Fruit fly (Drosophila melanogaster) whole organism, embryonic: Measurements from ENCODE around the gene CG6790.

Experiments
- Ada2b ChIP-seq: fragments of 200-800 bp; sonication (Bioruptor generic); IDR thresholded peaks from 2 replicates; pipeline ENCODE4 v1.3.6; 2022; ENCODE audit warnings: missing biosample characterization, missing genetic modification characterization
- Atf3 ChIP-seq: fragments of 200-800 bp; sonication (Bioruptor generic); optimal IDR thresholded peaks from 3 replicates; lab custom pipeline; 2016; ENCODE audit warnings: missing biosample characterization, missing genetic modification characterization
- Bgb ChIP-seq: fragments of 200-800 bp; sonication (Bioruptor generic); IDR thresholded peaks from 2 replicates; pipeline ENCODE4 v1.3.6; 2022; ENCODE audit warnings: missing biosample characterization, missing genetic modification characterization; ENCODE audit not compliant: partially characterized antibody
- CG10209 ChIP-seq: fragments of 200-800 bp; sonication (Bioruptor generic); optimal IDR thresholded peaks from 3 replicates; lab custom pipeline; 2017; ENCODE audit warnings: missing biosample characterization, mild to moderate bottlenecking, missing genetic modification characterization, missing genetic modification reagents
- CG1024 ChIP-seq: fragments of 200-800 bp; sonication (Bioruptor generic); IDR thresholded peaks from 2 replicates; pipeline ENCODE4 v1.3.6; 2022; ENCODE audit warnings: missing biosample characterization, missing genetic modification characterization
- CG1233 ChIP-seq: fragments of 200-800 bp; sonication (Bioruptor generic); optimal IDR thresholded peaks from 4 replicates; lab custom pipeline; 2018; ENCODE audit warnings: missing biosample characterization, mild to moderate bottlenecking, missing genetic modification characterization
- CG12659 ChIP-seq: fragments of 200-800 bp; sonication (Bioruptor generic); optimal IDR thresholded peaks from 3 replicates; lab custom pipeline; 2017; ENCODE audit warnings: mild to moderate bottlenecking, missing biosample characterization, missing genetic modification reagents, missing genetic modification characterization
- CG13296 ChIP-seq: fragments of 200-800 bp; sonication (Bioruptor generic); optimal IDR thresholded peaks from 3 replicates; lab custom pipeline; 2018; ENCODE audit warnings: missing biosample characterization, mild to moderate bottlenecking, missing genetic modification characterization
- CG15601 ChIP-seq: fragments of 200-800 bp; sonication (Bioruptor generic); optimal IDR thresholded peaks from 3 replicates; lab custom pipeline; 2019; ENCODE audit warnings: missing biosample characterization, mild to moderate bottlenecking, missing genetic modification characterization, moderate library complexity
- CG16813 ChIP-seq: fragments of 200-800 bp; sonication (Bioruptor generic); IDR thresholded peaks from 3 replicates; pipeline ENCODE4 v1.3.6; 2022; ENCODE audit warnings: missing biosample characterization, missing genetic modification characterization; ENCODE audit not compliant: partially characterized antibody
- CG18262 ChIP-seq: fragments of 200-800 bp; optimal IDR thresholded peaks from 3 replicates; lab custom pipeline; 2019; ENCODE audit warnings: missing biosample characterization, mild to moderate bottlenecking, missing genetic modification characterization, moderate library complexity
- CG2129 ChIP-seq: fragments of 200-800 bp; sonication (Bioruptor generic); IDR thresholded peaks from 2 replicates; pipeline ENCODE4 v1.3.6; 2022; ENCODE audit warnings: missing biosample characterization, missing genetic modification characterization; ENCODE audit not compliant: partially characterized antibody
- CG34224 ChIP-seq: fragments of 200-800 bp; sonication (Bioruptor generic); IDR thresholded peaks from 3 replicates; pipeline ENCODE4 v1.3.6; 2022; ENCODE audit warnings: missing biosample characterization, missing genetic modification characterization; ENCODE audit not compliant: partially characterized antibody
- CG4282 ChIP-seq: fragments of 200-800 bp; sonication (Bioruptor generic); optimal IDR thresholded peaks from 2 replicates; lab custom pipeline; 2016; ENCODE audit warnings: missing biosample characterization, missing genetic modification characterization
- CG6791 ChIP-seq: fragments of 200-800 bp; sonication (Bioruptor generic); IDR thresholded peaks from 3 replicates; pipeline ENCODE4 v1.3.6; 2022; ENCODE audit warnings: missing biosample characterization, missing genetic modification characterization; ENCODE audit not compliant: partially characterized antibody
- CG7372 ChIP-seq: fragments of 200-800 bp; sonication (Bioruptor generic); IDR thresholded peaks from 2 replicates; pipeline ENCODE4 v1.3.6; 2022; ENCODE audit warnings: missing biosample characterization, missing genetic modification characterization
- CG7556 ChIP-seq: fragments of 200-800 bp; sonication (Bioruptor generic); optimal IDR thresholded peaks from 2 replicates; lab custom pipeline; 2017; ENCODE audit warnings: missing biosample characterization, mild to moderate bottlenecking, missing genetic modification characterization
- CG7839 ChIP-seq: fragments of 200-800 bp; sonication (Bioruptor generic); optimal IDR thresholded peaks from 3 replicates; lab custom pipeline; 2018; ENCODE audit warnings: missing biosample characterization, mild to moderate bottlenecking, missing genetic modification characterization, moderate library complexity
- CG7928 ChIP-seq: fragments of 200-800 bp; sonication (Bioruptor generic); optimal IDR thresholded peaks from 2 replicates; lab custom pipeline; 2017; ENCODE audit warnings: missing biosample characterization, mild to moderate bottlenecking, missing genetic modification characterization
- CG8388 ChIP-seq: fragments of 200-800 bp; sonication (Bioruptor generic); optimal IDR thresholded peaks from 2 replicates; lab custom pipeline; 2019; ENCODE audit warnings: missing biosample characterization, mild to moderate bottlenecking, missing genetic modification characterization, moderate library complexity
- D ChIP-seq, 2 experiments: fragments of 200-800 bp in 1 of 2; fragments of >200 bp in 1 of 2; sonication (Bioruptor generic) in 1 of 2; optimal IDR thresholded peaks; 2 replicates in 1 of 2; 3 replicates in 1 of 2; lab custom pipeline; 2017; ENCODE audit warnings: mild to moderate bottlenecking in 1 of 2, missing biosample characterization in 1 of 2, missing genetic modification characterization in 1 of 2, missing genetic modification reagents in 1 of 2
- Drgx ChIP-seq: fragments of 200-800 bp; sonication (Bioruptor generic); IDR thresholded peaks from 2 replicates; pipeline ENCODE4 v1.3.6; 2022; ENCODE audit warnings: missing biosample characterization, missing genetic modification characterization
- Fer3 ChIP-seq: fragments of 200-800 bp; sonication (Bioruptor generic); optimal IDR thresholded peaks from 2 replicates; lab custom pipeline; 2018; ENCODE audit warnings: missing biosample characterization, mild to moderate bottlenecking, missing genetic modification characterization, moderate library complexity
- HHEX ChIP-seq: fragments of 200-800 bp; sonication (Bioruptor generic); optimal IDR thresholded peaks from 3 replicates; lab custom pipeline; 2017; ENCODE audit warnings: missing biosample characterization, mild to moderate bottlenecking, missing genetic modification characterization, missing genetic modification reagents
- Hand ChIP-seq: fragments of 200-800 bp; sonication (Bioruptor generic); optimal IDR thresholded peaks from 2 replicates; lab custom pipeline; 2017; ENCODE audit warnings: mild to moderate bottlenecking, missing biosample characterization, missing genetic modification reagents, missing genetic modification characterization
- NK7.1 ChIP-seq: fragments of 200-800 bp; sonication (Bioruptor generic); optimal IDR thresholded peaks from 3 replicates; lab custom pipeline; 2016; ENCODE audit warnings: missing biosample characterization, missing genetic modification characterization
- Oli ChIP-seq: fragments of 200-800 bp; sonication (Bioruptor generic); optimal IDR thresholded peaks from 2 replicates; lab custom pipeline; 2018; ENCODE audit warnings: missing biosample characterization, mild to moderate bottlenecking, missing genetic modification characterization, moderate library complexity
- Side ChIP-seq: fragments of 200-800 bp; sonication (Bioruptor generic); optimal IDR thresholded peaks from 2 replicates; lab custom pipeline; 2016; ENCODE audit warnings: missing biosample characterization, missing genetic modification characterization
- Stat92E ChIP-seq, 3 experiments: fragments of >200 bp in 2 of 3; fragments of 200-800 bp in 1 of 3; sonication (Bioruptor generic) in 1 of 3; optimal IDR thresholded peaks; 2 replicates each; lab custom pipeline; 2017 to 2019; ENCODE audit warnings: missing biosample characterization in 3 of 3, missing genetic modification characterization in 3 of 3, mild to moderate bottlenecking in 1 of 3, moderate library complexity in 1 of 3
- Usf ChIP-seq: fragments of 200-800 bp; sonication (Bioruptor generic); optimal IDR thresholded peaks from 2 replicates; lab custom pipeline; 2017; ENCODE audit warnings: missing genotype, missing biosample characterization, missing genetic modification characterization
- cas ChIP-seq: fragments of 200-800 bp; sonication (Bioruptor generic); IDR thresholded peaks from 2 replicates; pipeline ENCODE4 v1.3.6; 2022; ENCODE audit warnings: missing biosample characterization, missing genetic modification characterization
- chif ChIP-seq, 2 experiments: fragments of 200-800 bp; sonication (Bioruptor generic); optimal IDR thresholded peaks; 3 replicates each; lab custom pipeline; 2016; ENCODE audit warnings: missing biosample characterization in 2 of 2, missing genetic modification characterization in 2 of 2
- chm ChIP-seq: fragments of 200-800 bp; sonication (Bioruptor generic); IDR thresholded peaks from 2 replicates; pipeline ENCODE4 v1.3.6; 2022; ENCODE audit warnings: missing biosample characterization, missing genetic modification characterization
- crol ChIP-seq: fragments of 200-800 bp; sonication (Bioruptor generic); IDR thresholded peaks from 2 replicates; pipeline ENCODE4 v1.3.6; 2022; ENCODE audit warnings: missing biosample characterization, missing genetic modification characterization
- dmrt11E ChIP-seq: fragments of 200-800 bp; sonication (Bioruptor generic); optimal IDR thresholded peaks from 3 replicates; lab custom pipeline; 2018; ENCODE audit warnings: missing biosample characterization, mild to moderate bottlenecking, missing genetic modification characterization, moderate library complexity
- dysf ChIP-seq: fragments of 200-800 bp; sonication (Bioruptor generic); IDR thresholded peaks from 3 replicates; pipeline ENCODE4 v1.3.6; 2022; ENCODE audit warnings: missing biosample characterization, missing genetic modification characterization
- ftz-f1 ChIP-seq: fragments of 200-800 bp; sonication (Bioruptor generic); optimal IDR thresholded peaks from 2 replicates; lab custom pipeline; 2016; ENCODE audit warnings: missing biosample characterization, missing genetic modification characterization
- jigr1 ChIP-seq: fragments of 200-800 bp; sonication (Bioruptor generic); IDR thresholded peaks from 3 replicates; pipeline ENCODE4 v1.3.6; 2022; ENCODE audit warnings: missing biosample characterization, missing genetic modification characterization
- kah ChIP-seq: fragments of 200-800 bp; sonication (Bioruptor generic); optimal IDR thresholded peaks from 2 replicates; lab custom pipeline; 2018; ENCODE audit warnings: missing biosample characterization, mild to moderate bottlenecking, missing genetic modification characterization
- lilli ChIP-seq: fragments of 200-800 bp; sonication (Bioruptor generic); optimal IDR thresholded peaks from 3 replicates; lab custom pipeline; 2016; ENCODE audit warnings: missing biosample characterization, missing genetic modification characterization
- nerfin-1 ChIP-seq: fragments of 200-800 bp; sonication (Bioruptor generic); optimal IDR thresholded peaks from 3 replicates; lab custom pipeline; 2019; ENCODE audit warnings: missing biosample characterization, mild to moderate bottlenecking, missing genetic modification characterization, moderate library complexity
- onecut ChIP-seq: fragments of 200-800 bp; sonication (Bioruptor generic); IDR thresholded peaks from 2 replicates; pipeline ENCODE4 v1.3.6; 2022; ENCODE audit warnings: missing biosample characterization, missing genetic modification characterization
- pan ChIP-seq, 4 experiments: fragments of >200 bp in 3 of 4; fragments of 200-800 bp in 1 of 4; sonication (Bioruptor generic) in 1 of 4; optimal IDR thresholded peaks in 3 of 4; IDR thresholded peaks in 1 of 4; 2 replicates each; pipeline versions ENCODE4 v1.3.6 to Lab custom; 2017 to 2022; ENCODE audit warnings: missing biosample characterization in 2 of 4, missing genetic modification characterization in 2 of 4, mixed read lengths in 1 of 4
- repo ChIP-seq: fragments of 200-800 bp; sonication (Bioruptor generic); optimal IDR thresholded peaks from 2 replicates; lab custom pipeline; 2016; ENCODE audit warnings: missing biosample characterization, missing genetic modification characterization
- run ChIP-seq: fragments of 200-800 bp; sonication (Bioruptor generic); optimal IDR thresholded peaks from 3 replicates; lab custom pipeline; 2018; ENCODE audit warnings: missing biosample characterization, mild to moderate bottlenecking, missing genetic modification characterization
- sens ChIP-seq: fragments of 200-800 bp; sonication (Bioruptor generic); peaks from one replicate; lab custom pipeline; 2016; ENCODE audit warnings: missing biosample characterization, missing genetic modification characterization
- twi ChIP-seq: fragments of 200-800 bp; optimal IDR thresholded peaks from 2 replicates; lab custom pipeline; 2019; ENCODE audit warnings: missing biosample characterization, mild to moderate bottlenecking, missing genetic modification characterization, moderate library complexity
- zen ChIP-seq: fragments of 200-800 bp; sonication (Bioruptor generic); optimal IDR thresholded peaks from 3 replicates; lab custom pipeline; 2018; ENCODE audit warnings: missing biosample characterization, mild to moderate bottlenecking, missing genetic modification characterization, moderate library complexity
- zfh1 ChIP-seq: fragments of 200-800 bp; sonication (Bioruptor generic); IDR thresholded peaks from 3 replicates; pipeline ENCODE4 v1.3.6; 2022; ENCODE audit warnings: missing biosample characterization, missing genetic modification characterization

CG6790 gene

dm6 chr3R:11618879-11619278 is 40.3 kb upstream of the CG6790 start:
- TF ChIP-seq CG13296 (GFP tag; lab: Kevin White, UChicago) = no peak
- no peak for TF ChIP-seq Usf (GFP tag; lab: Kevin White, UChicago)
- no peak for TF ChIP-seq run
- TF ChIP-seq CG7928 (GFP tag; lab: Kevin White, UChicago) = no peak
- no peak for TF ChIP-seq repo (GFP tag; lab: Kevin White, UChicago)
- no peak for TF ChIP-seq CG7839 (tag; lab: Kevin White, UChicago)
- peak; percentile 43; the same call in 1 of the 3 replicates for TF ChIP-seq CG6791
- TF ChIP-seq Atf3 (GFP tag; lab: Kevin White, UChicago) = no peak
- peak; percentile 72 for TF ChIP-seq crol
- no peak for TF ChIP-seq Stat92E (GFP tag; optimal IDR thresholded peaks at IDR 0.05; lab: Kevin White, UChicago)
- no peak for TF ChIP-seq CG4282 (GFP tag; lab: Kevin White, UChicago)
- no peak for TF ChIP-seq CG15601 (tag; lab: Kevin White, UChicago)
- peak; percentile 72 for TF ChIP-seq nerfin-1 (tag; lab: Kevin White, UChicago)
- no peak for TF ChIP-seq CG7372 (GFP tag; lab: Robert Waterston, UW)
- no peak for TF ChIP-seq Ada2b (GFP tag; lab: Robert Waterston, UW)
- TF ChIP-seq sens (GFP tag; lab: Kevin White, UChicago) = peak; percentile 75
- TF ChIP-seq onecut = no peak
- peak; percentile 40 for TF ChIP-seq twi (tag; lab: Kevin White, UChicago)
- TF ChIP-seq D (optimal IDR thresholded peaks at IDR 0.05; lab: Kevin White, UChicago) = peak; percentile 17
- no peak for TF ChIP-seq D (GFP tag; optimal IDR thresholded peaks at IDR 0.05; lab: Kevin White, UChicago)
- no peak for TF ChIP-seq cas
- TF ChIP-seq HHEX (GFP tag; lab: Kevin White, UChicago) = no peak
- TF ChIP-seq CG2129 (GFP tag; lab: Robert Waterston, UW) = no peak
- TF ChIP-seq Oli (tag; lab: Kevin White, UChicago) = no peak
- TF ChIP-seq Side (GFP tag; lab: Kevin White, UChicago) = no peak
- peak; percentile 28; the same call in 1 of the 3 replicates for TF ChIP-seq zfh1 (GFP tag; lab: Robert Waterston, UW)
- TF ChIP-seq NK7.1 (GFP tag; lab: Kevin White, UChicago) = no peak
- no peak for TF ChIP-seq CG18262 (tag; lab: Kevin White, UChicago)
- TF ChIP-seq CG16813 = 0 out of 3 replicates have a peak, but pooled peaks have one; percentile 41
- no peak for TF ChIP-seq Fer3
- 0 out of 2 replicates have a peak, but pooled peaks have one; percentile 9 for TF ChIP-seq Drgx
- TF ChIP-seq CG34224 (GFP tag; lab: Robert Waterston, UW) = no peak
- TF ChIP-seq chm (GFP tag; lab: Robert Waterston, UW) = peak; percentile 55; the same call in 1 of the 2 replicates
- TF ChIP-seq CG1233 (GFP tag; lab: Kevin White, UChicago) = no peak
- TF ChIP-seq ftz-f1 (GFP tag; lab: Kevin White, UChicago) = no peak
- TF ChIP-seq dmrt11E = no peak
- no peak for TF ChIP-seq Hand (GFP tag; lab: Kevin White, UChicago)
- no peak for TF ChIP-seq chif (GFP tag; optimal IDR thresholded peaks at IDR 0.05; lab: Kevin White, UChicago)
- TF ChIP-seq CG12659 (GFP tag; lab: Kevin White, UChicago) = no peak
- TF ChIP-seq dysf (GFP tag; lab: Robert Waterston, UW) = 0 out of 3 replicates have a peak, but pooled peaks have one; percentile 8
- peak; percentile 1 for TF ChIP-seq CG8388 (GFP tag; lab: Kevin White, UChicago)
- TF ChIP-seq lilli (GFP tag; lab: Kevin White, UChicago) = no peak
- TF ChIP-seq kah = no peak
- TF ChIP-seq jigr1 (GFP tag; lab: Robert Waterston, UW) = no peak
- TF ChIP-seq CG1024 = 0 out of 2 replicates have a peak, but pooled peaks have one; percentile 9
- TF ChIP-seq Bgb (GFP tag; lab: Robert Waterston, UW) = no peak
- no peak for TF ChIP-seq CG10209 (GFP tag; lab: Kevin White, UChicago)
- no peak for TF ChIP-seq pan (optimal IDR thresholded peaks at IDR 0.05; lab: Kevin White, UChicago)
- peak in 1 of 2 experiments; percentile 21 for TF ChIP-seq pan (GFP tag; optimal IDR thresholded peaks at IDR 0.05 in 1 of 2, IDR thresholded peaks at IDR 0.05 in 1 of 2)
- TF ChIP-seq CG7556 (GFP tag; lab: Kevin White, UChicago) = no peak
- TF ChIP-seq zen (tag; lab: Kevin White, UChicago) = peak; percentile 4
